Worm (Caenorhabditis elegans): ENCODE data around the gene sdn-1.

sdn-1 gene

DNA sequence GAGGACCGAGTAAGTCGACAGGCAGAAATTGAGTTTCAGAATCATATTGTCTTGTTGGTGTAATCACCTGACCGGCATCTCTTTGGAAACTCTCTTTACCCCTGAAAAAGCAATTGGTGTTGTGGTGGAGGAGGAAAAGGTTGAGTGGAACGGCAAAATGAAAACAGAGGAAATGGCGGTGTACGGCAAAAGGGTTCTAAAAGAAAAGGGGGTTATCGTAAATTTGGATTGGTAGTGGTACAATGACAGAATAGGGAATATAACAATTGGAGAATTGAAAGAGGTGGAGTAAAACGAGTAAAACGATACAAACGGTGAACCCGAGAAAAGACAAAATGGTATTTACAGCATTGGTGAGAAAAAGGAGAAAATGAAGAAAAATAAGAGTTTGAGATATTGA lies at the start of gene sdn-1:
sdn-1 (minus strand) TSS at position 101 of the 400 bp plus-strand sequence.
- TF ChIP-seq T22C8.4 (GFP tag; IDR thresholded peaks at IDR 0.05): no peak
- no peak for TF ChIP-seq ztf-29 (GFP tag; IDR thresholded peaks at IDR 0.05)
- TF ChIP-seq med-1 (GFP tag; optimal IDR thresholded peaks at IDR 0.05; ENCODE audit: insufficient read depth): no peak
- no peak for TF ChIP-seq ref-1 (GFP tag; conservative IDR thresholded peaks at IDR 0.05)
- TF ChIP-seq klf-2 (GFP tag; conservative IDR thresholded peaks at IDR 0.05): no peak
- no peak for TF ChIP-seq ztf-23 (GFP tag; IDR thresholded peaks at IDR 0.05)
- TF ChIP-seq flt-1 (GFP tag; IDR thresholded peaks at IDR 0.05): no peak
- TF ChIP-seq tab-1 (GFP tag; IDR thresholded peaks at IDR 0.05): no peak
- no peak for TF ChIP-seq cog-1 (tag; optimal IDR thresholded peaks at IDR 0.05)

DNA sequence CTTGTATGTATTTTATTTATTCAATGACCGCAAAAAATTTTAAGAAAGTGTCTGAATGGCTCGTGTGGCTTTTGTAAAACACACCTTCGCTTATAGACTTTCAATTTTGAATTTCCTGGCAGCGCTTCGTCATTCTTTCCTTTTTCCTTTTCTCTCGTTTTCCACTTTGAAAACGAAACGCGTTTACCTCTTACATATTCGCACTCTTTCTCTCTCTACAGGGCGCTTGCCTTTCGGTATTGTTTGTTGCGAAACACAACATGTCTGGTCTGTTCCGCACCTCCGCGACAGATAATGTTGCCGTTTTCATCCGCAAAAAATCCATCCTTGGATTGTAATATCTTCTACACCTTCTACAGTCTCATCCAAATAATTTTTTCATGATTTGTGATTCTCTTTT lies 47.4 kb upstream of the sdn-1 start:
- TF ChIP-seq T22C8.4 (GFP tag; IDR thresholded peaks at IDR 0.05) (no peak), ref-1 (GFP tag; conservative IDR thresholded peaks at IDR 0.05) (no peak)

DNA sequence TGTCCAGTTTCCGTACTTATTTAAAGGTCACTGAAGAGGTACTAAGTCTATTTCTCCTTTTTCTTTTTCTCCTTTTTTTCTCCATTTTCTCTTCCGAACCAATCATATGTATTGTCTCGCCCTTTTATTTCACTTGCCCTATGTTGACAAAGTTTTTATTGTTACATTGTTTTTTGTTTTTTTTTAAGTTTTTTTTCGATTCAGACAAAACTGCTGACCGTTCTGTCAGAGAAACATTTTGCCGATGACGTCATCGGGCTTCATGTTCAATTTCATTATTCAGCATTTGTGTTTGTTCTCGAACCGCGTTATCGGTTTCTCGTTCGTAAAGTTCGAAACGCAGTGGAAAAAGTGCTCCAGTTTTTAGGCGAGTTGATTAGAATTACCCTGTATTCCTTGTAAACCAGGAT lies 46.3 kb upstream of the sdn-1 start:
- TF ChIP-seq klf-2 (GFP tag; conservative IDR thresholded peaks at IDR 0.05) (no peak), flt-1 (GFP tag; IDR thresholded peaks at IDR 0.05) (no peak), tab-1 (GFP tag; IDR thresholded peaks at IDR 0.05) (no peak)

ce11 chrX:10637048-10637928 lies 44.2 kb upstream of the sdn-1 start:
- TF ChIP-seq med-1 (GFP tag; optimal IDR thresholded peaks at IDR 0.05; ENCODE audit: insufficient read depth) (no peak), tab-1 (GFP tag; IDR thresholded peaks at IDR 0.05) (peak; percentile 63; the same call in 1 of the 2 replicates), flt-1 (GFP tag; IDR thresholded peaks at IDR 0.05) (no peak), ztf-29 (GFP tag; IDR thresholded peaks at IDR 0.05) (no peak), cog-1 (tag; optimal IDR thresholded peaks at IDR 0.05) (peak; percentile 69), T22C8.4 (GFP tag; IDR thresholded peaks at IDR 0.05) (no peak), ref-1 (GFP tag; conservative IDR thresholded peaks at IDR 0.05) (no peak), ztf-23 (GFP tag; IDR thresholded peaks at IDR 0.05) (no peak)

DNA sequence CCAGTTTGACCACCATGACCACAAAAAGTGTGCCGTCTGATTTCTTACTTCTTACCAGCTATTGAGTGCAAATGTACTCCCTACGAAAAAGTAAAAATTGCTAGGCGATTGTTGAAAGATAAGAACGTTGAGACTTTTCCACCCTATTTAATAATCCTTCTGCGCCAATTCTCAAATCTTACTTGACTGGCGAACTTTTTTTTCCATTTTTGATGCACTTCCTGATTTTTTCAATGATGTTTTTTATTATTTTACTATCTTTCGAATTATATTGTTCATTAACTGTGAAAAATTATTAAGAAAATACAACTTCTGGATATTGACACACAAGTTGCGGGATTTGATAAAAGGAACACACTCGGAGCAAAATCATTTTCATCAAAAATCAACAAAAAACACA lies 42.5 kb upstream of the sdn-1 start, which contains the start of gene daf-12:
daf-12 (plus strand) TSS at position 301 of the 400 bp plus-strand sequence.
- TF ChIP-seq med-1 (GFP tag; optimal IDR thresholded peaks at IDR 0.05; ENCODE audit: insufficient read depth) (no peak), ref-1 (GFP tag; conservative IDR thresholded peaks at IDR 0.05) (no peak), cog-1 (tag; optimal IDR thresholded peaks at IDR 0.05) (no peak), T22C8.4 (GFP tag; IDR thresholded peaks at IDR 0.05) (no peak), flt-1 (GFP tag; IDR thresholded peaks at IDR 0.05) (no peak), klf-2 (GFP tag; conservative IDR thresholded peaks at IDR 0.05) (no peak)

ce11 chrX:10631873-10632272 lies 38.7 kb upstream of the sdn-1 start:
- TF ChIP-seq tab-1 (GFP tag; IDR thresholded peaks at IDR 0.05) (no peak), cog-1 (tag; optimal IDR thresholded peaks at IDR 0.05) (no peak), flt-1 (GFP tag; IDR thresholded peaks at IDR 0.05) (no peak), T22C8.4 (GFP tag; IDR thresholded peaks at IDR 0.05) (no peak), ztf-29 (GFP tag; IDR thresholded peaks at IDR 0.05) (no peak)

- TF ChIP-seq tab-1 (GFP tag; IDR thresholded peaks at IDR 0.05): no peak
- no peak for TF ChIP-seq T22C8.4 (GFP tag; IDR thresholded peaks at IDR 0.05)
Measured at ce11 chrX:10630952-10631351, 37.8 kb upstream of the sdn-1 start.

DNA sequence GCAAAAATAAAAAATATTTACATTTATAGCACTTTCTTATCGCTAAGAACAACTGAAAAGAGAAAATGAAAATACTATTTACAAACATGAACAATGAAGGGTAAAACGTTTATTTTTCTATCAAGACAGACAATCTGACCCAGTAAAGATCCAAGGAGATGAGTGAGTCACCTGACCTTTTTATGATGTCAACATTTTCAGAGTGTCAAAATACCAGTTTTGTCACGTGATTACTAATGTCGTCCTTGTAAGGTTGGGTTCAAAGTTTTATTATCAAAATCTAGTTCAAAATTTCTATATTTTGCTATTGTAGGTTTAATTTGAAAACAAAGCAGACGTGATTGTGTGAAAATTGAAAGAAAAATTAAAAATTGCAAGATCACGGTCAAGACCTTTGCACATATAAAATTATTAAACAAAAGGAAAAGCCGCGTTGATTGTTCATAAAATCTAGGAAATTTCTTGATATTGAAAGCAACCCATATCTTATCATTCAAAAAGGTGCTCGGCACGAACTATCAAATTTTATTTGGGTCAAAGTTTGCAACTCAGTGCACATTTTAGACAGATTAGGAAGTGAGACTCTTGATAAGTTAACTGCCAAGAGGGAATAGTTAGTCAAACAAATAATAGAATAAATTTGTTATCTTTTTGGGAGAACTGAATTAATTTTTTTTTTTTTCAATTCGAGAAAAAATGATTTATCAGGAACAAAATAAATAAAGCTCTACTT lies 37.1 kb upstream of the sdn-1 start:
- TF ChIP-seq ztf-29 (GFP tag; IDR thresholded peaks at IDR 0.05) (no peak), T22C8.4 (GFP tag; IDR thresholded peaks at IDR 0.05) (no peak), flt-1 (GFP tag; IDR thresholded peaks at IDR 0.05) (no peak), med-1 (GFP tag; optimal IDR thresholded peaks at IDR 0.05; ENCODE audit: insufficient read depth) (no peak), cog-1 (tag; optimal IDR thresholded peaks at IDR 0.05) (no peak), ztf-23 (GFP tag; IDR thresholded peaks at IDR 0.05) (no peak), tab-1 (GFP tag; IDR thresholded peaks at IDR 0.05) (no peak), klf-2 (GFP tag; conservative IDR thresholded peaks at IDR 0.05) (no peak), ref-1 (GFP tag; conservative IDR thresholded peaks at IDR 0.05) (no peak)

- no peak for TF ChIP-seq ref-1 (GFP tag; conservative IDR thresholded peaks at IDR 0.05)
- no peak for TF ChIP-seq flt-1 (GFP tag; IDR thresholded peaks at IDR 0.05)
- no peak for TF ChIP-seq cog-1 (tag; optimal IDR thresholded peaks at IDR 0.05)
- TF ChIP-seq T22C8.4 (GFP tag; IDR thresholded peaks at IDR 0.05): no peak
- no peak for TF ChIP-seq ztf-29 (GFP tag; IDR thresholded peaks at IDR 0.05)
- no peak for TF ChIP-seq tab-1 (GFP tag; IDR thresholded peaks at IDR 0.05)
- TF ChIP-seq klf-2 (GFP tag; conservative IDR thresholded peaks at IDR 0.05): no peak
- TF ChIP-seq ztf-23 (GFP tag; IDR thresholded peaks at IDR 0.05): no peak
- TF ChIP-seq med-1 (GFP tag; optimal IDR thresholded peaks at IDR 0.05; ENCODE audit: insufficient read depth): no peak
Measured at ce11 chrX:10629117-10629516, 36.0 kb upstream of the sdn-1 start.

DNA sequence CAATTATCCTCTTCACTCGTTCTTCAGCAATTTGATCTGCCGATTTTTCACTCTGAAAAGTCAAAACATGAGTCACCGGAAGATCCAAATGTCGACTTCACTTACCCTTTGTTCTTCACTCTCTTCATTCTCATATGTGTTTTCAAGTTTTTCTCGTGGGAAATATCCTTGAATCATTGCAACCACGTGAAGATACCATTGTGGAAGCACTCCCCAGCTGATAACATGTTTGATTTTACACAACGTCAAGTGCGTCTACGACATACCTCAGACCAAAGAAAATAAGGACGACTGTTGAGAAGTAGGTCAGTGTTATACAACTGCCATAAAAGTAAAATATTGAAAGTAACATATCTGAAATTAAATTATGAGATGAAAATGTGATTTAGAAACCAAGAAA lies 35.3 kb upstream of the sdn-1 start, which contains the start of gene M79.2:
M79.2 (minus strand) TSS at position 354 of the 400 bp plus-strand sequence.
- TF ChIP-seq ztf-29 (GFP tag; IDR thresholded peaks at IDR 0.05): no peak
- no peak for TF ChIP-seq ztf-23 (GFP tag; IDR thresholded peaks at IDR 0.05)
- no peak for TF ChIP-seq tab-1 (GFP tag; IDR thresholded peaks at IDR 0.05)
- no peak for TF ChIP-seq T22C8.4 (GFP tag; IDR thresholded peaks at IDR 0.05)
- TF ChIP-seq klf-2 (GFP tag; conservative IDR thresholded peaks at IDR 0.05): no peak
- no peak for TF ChIP-seq flt-1 (GFP tag; IDR thresholded peaks at IDR 0.05)
- TF ChIP-seq cog-1 (tag; optimal IDR thresholded peaks at IDR 0.05): no peak
- no peak for TF ChIP-seq ref-1 (GFP tag; conservative IDR thresholded peaks at IDR 0.05)
- no peak for TF ChIP-seq med-1 (GFP tag; optimal IDR thresholded peaks at IDR 0.05; ENCODE audit: insufficient read depth)

Data from whole organism, midembryonic.